Worm (Caenorhabditis elegans) whole organism, L4/young adult: ENCODE data around the gene T20B3.1.

Experiments
- W03F9.2 ChIP-seq: fragments of 150-350 bp; optimal IDR thresholded peaks from 2 replicates; lab custom pipeline; 2014; ENCODE audit warnings: missing biosample characterization, missing genetic modification characterization
- him-1 ChIP-seq: sonication (generic microtip); optimal IDR thresholded peaks from 2 replicates; lab custom pipeline; 2016; ENCODE audit warnings: missing genotype, missing genetic modification reagents, missing genetic modification characterization, missing compliant biosample characterization

ce11 chrV:16865404-16865803, 50.0 kb downstream of the T20B3.1 start, which contains the start of gene clec-28:
- TF ChIP-seq him-1 (tag; lab: Kevin White, UChicago) (no peak), W03F9.2 (tag; lab: Kevin White, UChicago) (no peak)
